Worm (Caenorhabditis elegans) whole organism, L1 larva: ENCODE measurements around the gene srbc-29.

Source experiments
- F16B12.6 ChIP-seq: fragments of 150-350 bp; optimal IDR thresholded peaks from 2 replicates; lab custom pipeline; 2014; ENCODE audit warnings: missing biosample characterization, missing genetic modification characterization
- ceh-82 ChIP-seq, 3 experiments: fragments of 150-350 bp in 1 of 3; sonication (generic microtip) in 2 of 3; optimal IDR thresholded peaks; 2 replicates each; lab custom pipeline; 2014 to 2017; ENCODE audit warnings: missing biosample characterization in 3 of 3, missing genetic modification characterization in 3 of 3
- ces-1 ChIP-seq: fragments of 150-350 bp; optimal IDR thresholded peaks from 2 replicates; lab custom pipeline; 2014; ENCODE audit warnings: missing biosample characterization, missing genetic modification reagents, missing genetic modification characterization
- egl-27 ChIP-seq, 2 experiments: fragments of 150-350 bp in 1 of 2; sonication (generic microtip); optimal IDR thresholded peaks; 3 replicates each; lab custom pipeline; 2017 to 2018; ENCODE audit warnings: missing biosample characterization in 2 of 2, missing genetic modification characterization in 2 of 2, missing genetic modification reagents in 2 of 2
- fkh-10 ChIP-seq: sonication (generic microtip); optimal IDR thresholded peaks from 2 replicates; lab custom pipeline; 2017; ENCODE audit warnings: missing biosample characterization, missing genetic modification reagents, missing genetic modification characterization
- hlh-4 ChIP-seq: sonication (generic microtip); optimal IDR thresholded peaks from 2 replicates; lab custom pipeline; 2016; ENCODE audit warnings: mild to moderate bottlenecking, missing genetic modification characterization, missing compliant biosample characterization
- nhr-11 ChIP-seq: fragments of 150-350 bp; optimal IDR thresholded peaks from 2 replicates; lab custom pipeline; 2014; ENCODE audit warnings: missing biosample characterization, missing genetic modification characterization
- nhr-76 ChIP-seq: sonication (generic microtip); optimal IDR thresholded peaks from 2 replicates; lab custom pipeline; 2017; ENCODE audit warnings: missing biosample characterization, missing genetic modification characterization
- nhr-77 ChIP-seq: fragments of 150-350 bp; optimal IDR thresholded peaks from 2 replicates; lab custom pipeline; 2014; ENCODE audit warnings: missing biosample characterization, missing genetic modification characterization
- nhr-90 ChIP-seq: sonication (generic microtip); optimal IDR thresholded peaks from 2 replicates; lab custom pipeline; 2016; ENCODE audit warnings: mild to moderate bottlenecking, missing genetic modification characterization, missing compliant biosample characterization; ENCODE audit not compliant: poor library complexity
- sup-37 ChIP-seq: fragments of 200-800 bp; sonication (Bioruptor generic); optimal IDR thresholded peaks from 2 replicates; lab custom pipeline; 2018; ENCODE audit warnings: mild to moderate bottlenecking, missing genetic modification characterization, missing compliant biosample characterization
- ztf-4 ChIP-seq: fragments of 150-350 bp; optimal IDR thresholded peaks from 2 replicates; lab custom pipeline; 2014; ENCODE audit warnings: missing biosample characterization, missing genetic modification characterization

ce11 chrV:3480346-3480745 lies 9.7 kb upstream of the srbc-29 start, which contains the start of gene srbc-30:
- TF ChIP-seq egl-27 (tag; optimal IDR thresholded peaks at IDR 0.05; lab: Kevin White, UChicago) (no peak), ceh-82 (tag; optimal IDR thresholded peaks at IDR 0.05; lab: Kevin White, UChicago) (no peak), ces-1 (no peak), nhr-77 (tag; lab: Kevin White, UChicago) (no peak), ztf-4 (tag; lab: Kevin White, UChicago) (no peak), F16B12.6 (tag; lab: Kevin White, UChicago) (no peak), fkh-10 (no peak), nhr-11 (tag; lab: Kevin White, UChicago) (no peak), sup-37 (GFP tag; lab: Kevin White, UChicago) (no peak), hlh-4 (tag; lab: Kevin White, UChicago) (no peak), nhr-90 (tag; lab: Kevin White, UChicago) (no peak), nhr-76 (no peak)
